Fruit fly (Drosophila melanogaster): ENCODE data around the gene CG14195.

The CG14195 gene

DNA sequence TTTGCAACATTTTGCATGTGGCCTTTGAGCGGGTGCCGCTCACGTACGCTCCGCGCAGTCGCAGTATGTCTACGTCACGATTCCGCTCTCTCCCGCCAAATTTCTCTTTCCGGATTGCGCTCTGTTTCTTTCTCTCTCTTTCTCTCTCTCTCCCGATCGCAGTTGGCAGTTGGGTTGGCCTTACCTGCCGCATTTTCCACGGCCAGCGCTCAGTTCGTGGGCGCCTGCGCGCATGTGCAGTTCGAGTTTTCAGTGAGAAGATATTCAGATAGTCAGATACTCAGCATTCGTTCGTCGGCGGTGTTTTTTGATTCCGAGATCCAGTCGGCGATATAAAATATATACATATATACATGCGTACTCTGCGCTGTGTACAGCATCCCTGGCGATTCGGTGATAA, 8.5 kb upstream of the CG14195 start, which contains the start of gene CG7884:
TSS of gene CG7884 (plus strand) at position 208 of the 400 bp plus-strand sequence.
- TF ChIP-seq dl (GFP tag; optimal IDR thresholded peaks at IDR 0.05; ENCODE audit: insufficient read depth in 1 of 2, partially characterized antibody in 2 of 2) (peak; percentile 68), CG9705 (GFP tag; optimal IDR thresholded peaks at IDR 0.05) (no peak), Vsx2 (GFP tag; optimal IDR thresholded peaks at IDR 0.05; ENCODE audit: partially characterized antibody) (peak; percentile 46), usp (GFP tag; optimal IDR thresholded peaks at IDR 0.05) (no peak), Dfd (GFP tag; optimal IDR thresholded peaks at IDR 0.05) (no peak), rgr (GFP tag; optimal IDR thresholded peaks at IDR 0.05) (no peak), woc (GFP tag; optimal IDR thresholded peaks at IDR 0.05) (no peak), Hr83 (GFP tag; optimal IDR thresholded peaks at IDR 0.05; ENCODE audit: poor library complexity, severe bottlenecking) (no peak), Rel (GFP tag; optimal IDR thresholded peaks at IDR 0.05) (no peak), Rel (tag; optimal IDR thresholded peaks at IDR 0.05) (no peak), Myc (optimal IDR thresholded peaks at IDR 0.05) (no peak), psq (GFP tag; optimal IDR thresholded peaks at IDR 0.05) (no peak), N (GFP tag; optimal IDR thresholded peaks at IDR 0.05) (no peak), sv (GFP tag; optimal IDR thresholded peaks at IDR 0.05) (no peak), tai (GFP tag; optimal IDR thresholded peaks at IDR 0.05) (no peak), Dif (GFP tag; optimal IDR thresholded peaks at IDR 0.05; ENCODE audit: partially characterized antibody) (peak; percentile 90), sage (GFP tag; optimal IDR thresholded peaks at IDR 0.05) (no peak), jim (GFP tag; optimal IDR thresholded peaks at IDR 0.05) (no peak)

- TF ChIP-seq Vsx2 (GFP tag; optimal IDR thresholded peaks at IDR 0.05; ENCODE audit: partially characterized antibody) (peak; percentile 64), lola (GFP tag; optimal IDR thresholded peaks at IDR 0.05) (no peak)
Observed at dm6 chrX:19216671-19217070, 4.8 kb upstream of the CG14195 start.

dm6 chrX:19215215-19215614, 3.3 kb upstream of the CG14195 start, which contains the start of gene Muc18B:
Gene Muc18B, plus strand, starts transcription at chrX:19215515.
- TF ChIP-seq lola (GFP tag; optimal IDR thresholded peaks at IDR 0.05): no peak
- TF ChIP-seq GATAd (GFP tag; optimal IDR thresholded peaks at IDR 0.05): no peak
- TF ChIP-seq woc (GFP tag; optimal IDR thresholded peaks at IDR 0.05): no peak
- TF ChIP-seq fru (GFP tag; optimal IDR thresholded peaks at IDR 0.05): no peak
- no peak for TF ChIP-seq jim (GFP tag; optimal IDR thresholded peaks at IDR 0.05)
- TF ChIP-seq Hnf4 (GFP tag; optimal IDR thresholded peaks at IDR 0.05): no peak
- no peak for TF ChIP-seq brk (GFP tag; optimal IDR thresholded peaks at IDR 0.05)
- TF ChIP-seq ey (GFP tag; optimal IDR thresholded peaks at IDR 0.05): no peak
- no peak for TF ChIP-seq CG9705 (GFP tag; optimal IDR thresholded peaks at IDR 0.05)
- TF ChIP-seq dsf (GFP tag; optimal IDR thresholded peaks at IDR 0.05; ENCODE audit: borderline replicate concordance): no peak
- no peak for TF ChIP-seq rgr (GFP tag; optimal IDR thresholded peaks at IDR 0.05)
- no peak for TF ChIP-seq psq (GFP tag; optimal IDR thresholded peaks at IDR 0.05)

DNA sequence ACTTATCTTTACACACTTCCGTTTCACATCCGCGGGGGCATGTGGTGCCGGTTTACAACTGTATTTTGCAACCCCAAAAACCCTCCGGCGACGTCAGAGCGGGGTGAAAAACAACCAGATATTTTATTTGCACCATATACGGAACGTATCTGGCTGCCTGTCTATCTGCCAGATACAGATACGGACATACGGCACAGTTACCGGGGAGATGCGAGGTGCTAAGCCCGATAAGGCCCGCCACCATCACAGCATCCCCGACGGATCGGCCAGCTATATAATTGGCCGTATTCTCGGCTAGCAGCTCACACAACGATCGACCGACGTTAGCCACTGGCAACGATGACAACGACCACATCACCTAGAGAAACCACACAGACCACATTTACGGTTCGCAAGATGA, 1.1 kb upstream of the CG14195 start, which contains the start of gene Mur18B:
TSS of gene Mur18B (plus strand) at position 301 of the 400 bp plus-strand sequence.
- TF ChIP-seq Sp1 (GFP tag; optimal IDR thresholded peaks at IDR 0.05) (no peak), dmrt93B (GFP tag; optimal IDR thresholded peaks at IDR 0.05) (no peak), foxo (GFP tag; optimal IDR thresholded peaks at IDR 0.05) (no peak), Hr78 (GFP tag; optimal IDR thresholded peaks at IDR 0.05) (no peak), Hr83 (GFP tag; optimal IDR thresholded peaks at IDR 0.05; ENCODE audit: poor library complexity, severe bottlenecking) (no peak), Abd-B (GFP tag; optimal IDR thresholded peaks at IDR 0.05) (no peak), usp (GFP tag; optimal IDR thresholded peaks at IDR 0.05) (no peak), Dif (GFP tag; optimal IDR thresholded peaks at IDR 0.05; ENCODE audit: partially characterized antibody) (no peak)

- TF ChIP-seq Dif (GFP tag; optimal IDR thresholded peaks at IDR 0.05; ENCODE audit: partially characterized antibody) (peak; percentile 89), Myc (optimal IDR thresholded peaks at IDR 0.05) (peak; percentile 24), HLH106 (tag; optimal IDR thresholded peaks at IDR 0.05) (peak; percentile 13), Hr83 (GFP tag; optimal IDR thresholded peaks at IDR 0.05; ENCODE audit: poor library complexity, severe bottlenecking) (peak; percentile 52), GATAd (GFP tag; optimal IDR thresholded peaks at IDR 0.05) (no peak), Vsx2 (GFP tag; optimal IDR thresholded peaks at IDR 0.05; ENCODE audit: partially characterized antibody) (peak; percentile 93), Hr78 (GFP tag; optimal IDR thresholded peaks at IDR 0.05) (no peak), pan (optimal IDR thresholded peaks at IDR 0.05) (no peak), Abd-B (GFP tag; optimal IDR thresholded peaks at IDR 0.05) (no peak)
Observed at dm6 chrX:19208014-19208413, 3.9 kb downstream of the CG14195 start, which contains the start of gene Ulp1. Gene Ulp1, minus strand, starts transcription at chrX:19208187.

All from whole organism, wandering third instar larva.